Worm (Caenorhabditis elegans) whole organism, early embryonic: ENCODE results near the gene mig-32.

ENCODE experiments used
- ama-1 ChIP-seq: fragments of 150-350 bp; optimal IDR thresholded peaks from 2 replicates; lab custom pipeline; 2014
- flt-1 ChIP-seq: fragments of 200-800 bp; sonication (Bioruptor generic); IDR thresholded peaks from 2 replicates; pipeline ENCODE4 v1.3.6; 2022; ENCODE audit warnings: missing genetic modification characterization, missing compliant biosample characterization
- hnd-1 ChIP-seq: sonication (generic microtip); optimal IDR thresholded peaks from 2 replicates; lab custom pipeline; 2016; ENCODE audit warnings: missing genetic modification characterization, missing compliant biosample characterization
- tbx-11 ChIP-seq: fragments of 200-800 bp; sonication (Bioruptor generic); IDR thresholded peaks from 2 replicates; pipeline ENCODE4 v1.3.6; 2022; ENCODE audit warnings: missing genetic modification characterization, missing compliant biosample characterization

ce11 chrIV:12134991-12135390 lies 43.0 kb upstream of the mig-32 start:
- TF ChIP-seq hnd-1 = no peak
- TF ChIP-seq ama-1 = no peak
- no peak for TF ChIP-seq tbx-11
- TF ChIP-seq flt-1 (GFP tag; lab: Robert Waterston, UW) = no peak
